Worm (Caenorhabditis elegans): ENCODE measurements around the gene swan-1.

swan-1 gene

ce11 chrV:13780902-13781301 lies 26.1 kb downstream of the swan-1 start:
- TF ChIP-seq flt-1 (GFP tag; IDR thresholded peaks at IDR 0.05) (no peak), ztf-23 (GFP tag; IDR thresholded peaks at IDR 0.05) (no peak), klf-2 (GFP tag; conservative IDR thresholded peaks at IDR 0.05) (no peak), ztf-29 (GFP tag; IDR thresholded peaks at IDR 0.05) (no peak), tab-1 (GFP tag; IDR thresholded peaks at IDR 0.05) (no peak), T22C8.4 (GFP tag; IDR thresholded peaks at IDR 0.05) (no peak), med-1 (GFP tag; optimal IDR thresholded peaks at IDR 0.05; ENCODE audit: insufficient read depth) (no peak), ref-1 (GFP tag; conservative IDR thresholded peaks at IDR 0.05) (no peak)

ce11 chrV:13777857-13778256 lies 29.2 kb downstream of the swan-1 start, which contains the start of gene F53C11.9:
TSS of gene F53C11.9 (plus strand) at chrV:13778015.
- TF ChIP-seq T22C8.4 (GFP tag; IDR thresholded peaks at IDR 0.05): no peak
- no peak for TF ChIP-seq tab-1 (GFP tag; IDR thresholded peaks at IDR 0.05)
- no peak for TF ChIP-seq ztf-29 (GFP tag; IDR thresholded peaks at IDR 0.05)
- TF ChIP-seq cog-1 (tag; optimal IDR thresholded peaks at IDR 0.05): no peak
- no peak for TF ChIP-seq ztf-23 (GFP tag; IDR thresholded peaks at IDR 0.05)
- TF ChIP-seq med-1 (GFP tag; optimal IDR thresholded peaks at IDR 0.05; ENCODE audit: insufficient read depth): no peak
- no peak for TF ChIP-seq flt-1 (GFP tag; IDR thresholded peaks at IDR 0.05)
- no peak for TF ChIP-seq ref-1 (GFP tag; conservative IDR thresholded peaks at IDR 0.05)
- TF ChIP-seq klf-2 (GFP tag; conservative IDR thresholded peaks at IDR 0.05): no peak

ce11 chrV:13775529-13775928 lies 31.5 kb downstream of the swan-1 start, which contains the start of gene F53C11.1:
TSS of gene F53C11.1 (plus strand) at chrV:13775796.
- TF ChIP-seq klf-2 (GFP tag; conservative IDR thresholded peaks at IDR 0.05): no peak
- no peak for TF ChIP-seq ztf-29 (GFP tag; IDR thresholded peaks at IDR 0.05)
- no peak for TF ChIP-seq cog-1 (tag; optimal IDR thresholded peaks at IDR 0.05)
- no peak for TF ChIP-seq T22C8.4 (GFP tag; IDR thresholded peaks at IDR 0.05)
- TF ChIP-seq med-1 (GFP tag; optimal IDR thresholded peaks at IDR 0.05; ENCODE audit: insufficient read depth): no peak

- no peak for TF ChIP-seq med-1 (GFP tag; optimal IDR thresholded peaks at IDR 0.05; ENCODE audit: insufficient read depth)
- TF ChIP-seq cog-1 (tag; optimal IDR thresholded peaks at IDR 0.05): no peak
- no peak for TF ChIP-seq flt-1 (GFP tag; IDR thresholded peaks at IDR 0.05)
- TF ChIP-seq ztf-29 (GFP tag; IDR thresholded peaks at IDR 0.05): no peak
- TF ChIP-seq klf-2 (GFP tag; conservative IDR thresholded peaks at IDR 0.05): no peak
- TF ChIP-seq ztf-23 (GFP tag; IDR thresholded peaks at IDR 0.05): no peak
- no peak for TF ChIP-seq T22C8.4 (GFP tag; IDR thresholded peaks at IDR 0.05)
- TF ChIP-seq ref-1 (GFP tag; conservative IDR thresholded peaks at IDR 0.05): no peak
- TF ChIP-seq tab-1 (GFP tag; IDR thresholded peaks at IDR 0.05): no peak
These were observed 35.8 kb downstream of the swan-1 start, which contains the start of gene F20G2.5 for ce11 chrV:13771209-13771608. TSS of gene F20G2.5 (plus strand) at chrV:13771509.

ce11 chrV:13768941-13769436 lies 38.0 kb downstream of the swan-1 start, which contains the start of gene nas-24:
TSS of gene nas-24 (plus strand) at chrV:13769386.
- TF ChIP-seq tab-1 (GFP tag; IDR thresholded peaks at IDR 0.05): no peak
- TF ChIP-seq ztf-29 (GFP tag; IDR thresholded peaks at IDR 0.05): no peak
- TF ChIP-seq flt-1 (GFP tag; IDR thresholded peaks at IDR 0.05): no peak
- no peak for TF ChIP-seq ztf-23 (GFP tag; IDR thresholded peaks at IDR 0.05)
- no peak for TF ChIP-seq cog-1 (tag; optimal IDR thresholded peaks at IDR 0.05)
- TF ChIP-seq ref-1 (GFP tag; conservative IDR thresholded peaks at IDR 0.05): no peak
- no peak for TF ChIP-seq klf-2 (GFP tag; conservative IDR thresholded peaks at IDR 0.05)
- no peak for TF ChIP-seq med-1 (GFP tag; optimal IDR thresholded peaks at IDR 0.05; ENCODE audit: insufficient read depth)

ce11 chrV:13768388-13768787 lies 38.6 kb downstream of the swan-1 start, which contains the start of gene F20G2.3:
TSS of gene F20G2.3 (minus strand) at chrV:13768488.
- TF ChIP-seq ref-1 (GFP tag; conservative IDR thresholded peaks at IDR 0.05) (no peak), ztf-23 (GFP tag; IDR thresholded peaks at IDR 0.05) (no peak), med-1 (GFP tag; optimal IDR thresholded peaks at IDR 0.05; ENCODE audit: insufficient read depth) (no peak), klf-2 (GFP tag; conservative IDR thresholded peaks at IDR 0.05) (no peak), ztf-29 (GFP tag; IDR thresholded peaks at IDR 0.05) (no peak), cog-1 (tag; optimal IDR thresholded peaks at IDR 0.05) (no peak), T22C8.4 (GFP tag; IDR thresholded peaks at IDR 0.05) (no peak), tab-1 (GFP tag; IDR thresholded peaks at IDR 0.05) (no peak), flt-1 (GFP tag; IDR thresholded peaks at IDR 0.05) (no peak)

- TF ChIP-seq ztf-29 (GFP tag; IDR thresholded peaks at IDR 0.05) (no peak), T22C8.4 (GFP tag; IDR thresholded peaks at IDR 0.05) (no peak), ref-1 (GFP tag; conservative IDR thresholded peaks at IDR 0.05) (no peak), med-1 (GFP tag; optimal IDR thresholded peaks at IDR 0.05; ENCODE audit: insufficient read depth) (no peak), tab-1 (GFP tag; IDR thresholded peaks at IDR 0.05) (no peak), cog-1 (tag; optimal IDR thresholded peaks at IDR 0.05) (no peak), flt-1 (GFP tag; IDR thresholded peaks at IDR 0.05) (no peak), ztf-23 (GFP tag; IDR thresholded peaks at IDR 0.05) (no peak), klf-2 (GFP tag; conservative IDR thresholded peaks at IDR 0.05) (no peak)
These were observed 43.3 kb downstream of the swan-1 start for ce11 chrV:13763723-13764122.

ce11 chrV:13762426-13763127 lies 44.5 kb downstream of the swan-1 start, which contains the start of gene F20G2.6:
TSS of gene F20G2.6 (plus strand) at chrV:13763077.
- TF ChIP-seq med-1 (GFP tag; optimal IDR thresholded peaks at IDR 0.05; ENCODE audit: insufficient read depth) (no peak), ztf-23 (GFP tag; IDR thresholded peaks at IDR 0.05) (no peak), tab-1 (GFP tag; IDR thresholded peaks at IDR 0.05) (no peak)

- TF ChIP-seq tab-1 (GFP tag; IDR thresholded peaks at IDR 0.05) (no peak), ztf-29 (GFP tag; IDR thresholded peaks at IDR 0.05) (no peak), flt-1 (GFP tag; IDR thresholded peaks at IDR 0.05) (no peak), T22C8.4 (GFP tag; IDR thresholded peaks at IDR 0.05) (no peak), ztf-23 (GFP tag; IDR thresholded peaks at IDR 0.05) (no peak), cog-1 (tag; optimal IDR thresholded peaks at IDR 0.05) (no peak), klf-2 (GFP tag; conservative IDR thresholded peaks at IDR 0.05) (no peak), med-1 (GFP tag; optimal IDR thresholded peaks at IDR 0.05; ENCODE audit: insufficient read depth) (no peak), ref-1 (GFP tag; conservative IDR thresholded peaks at IDR 0.05) (no peak)
These were observed 49.7 kb downstream of the swan-1 start for ce11 chrV:13757349-13757748.
